Worm (Caenorhabditis elegans) whole organism, early embryonic: ENCODE results near the gene nhr-6.

Experiments used
- B0310.2 ChIP-seq: sonication (generic microtip); optimal IDR thresholded peaks from 2 replicates; lab custom pipeline; 2016; ENCODE audit warnings: mild to moderate bottlenecking, missing genetic modification characterization, missing compliant biosample characterization
- ama-1 ChIP-seq: fragments of 150-350 bp; optimal IDR thresholded peaks from 2 replicates; lab custom pipeline; 2014
- ceh-36 ChIP-seq: sonication (generic microtip); optimal IDR thresholded peaks from 2 replicates; lab custom pipeline; 2016; ENCODE audit warnings: missing genetic modification characterization, inconsistent platforms, missing compliant biosample characterization
- ets-7 ChIP-seq: sonication (generic microtip); optimal IDR thresholded peaks from 2 replicates; lab custom pipeline; 2016; ENCODE audit warnings: missing genotype, missing genetic modification characterization, missing compliant biosample characterization
- flt-1 ChIP-seq: fragments of 200-800 bp; sonication (Bioruptor generic); IDR thresholded peaks from 2 replicates; pipeline ENCODE4 v1.3.6; 2022; ENCODE audit warnings: missing genetic modification characterization, missing compliant biosample characterization
- hmbx-1 ChIP-seq: sonication (generic microtip); optimal IDR thresholded peaks from 2 replicates; lab custom pipeline; 2016; ENCODE audit warnings: mild to moderate bottlenecking, missing genetic modification characterization, missing compliant biosample characterization
- hmg-4 ChIP-seq: fragments of 200-800 bp; sonication (Bioruptor generic); optimal IDR thresholded peaks from 2 replicates; lab custom pipeline; 2018; ENCODE audit warnings: mild to moderate bottlenecking, missing genetic modification characterization, missing compliant biosample characterization
- tbx-11 ChIP-seq: fragments of 200-800 bp; sonication (Bioruptor generic); IDR thresholded peaks from 2 replicates; pipeline ENCODE4 v1.3.6; 2022; ENCODE audit warnings: missing genetic modification characterization, missing compliant biosample characterization
- tbx-37 ChIP-seq: fragments of 200-800 bp; sonication (Bioruptor generic); conservative IDR thresholded peaks from 2 replicates; pipeline ENCODE4 v1.3.6; 2022; ENCODE audit warnings: missing genetic modification reagents, missing genetic modification characterization, missing compliant biosample characterization
- tra-4 ChIP-seq: sonication (generic microtip); optimal IDR thresholded peaks from 2 replicates; lab custom pipeline; 2017; ENCODE audit warnings: missing genetic modification characterization, missing compliant biosample characterization

DNA sequence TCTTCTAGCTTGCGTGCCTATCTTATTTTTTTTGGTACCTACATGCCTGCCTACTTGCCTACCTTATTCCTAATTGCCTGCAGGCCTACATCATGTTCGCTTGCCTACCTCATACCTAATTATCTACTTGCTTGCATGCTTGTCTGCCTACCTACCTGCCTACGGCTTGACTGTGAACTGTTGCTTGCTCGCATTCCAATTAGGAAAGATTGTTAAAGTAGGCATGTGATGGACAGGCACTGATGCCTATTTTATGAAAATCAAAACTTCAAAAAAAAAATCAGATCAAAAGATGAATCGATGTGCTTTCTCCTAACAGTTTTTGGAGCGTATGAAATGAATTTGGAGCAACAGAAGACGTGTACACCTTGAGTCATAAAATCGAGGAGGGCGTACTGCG lies 23.0 kb upstream of the nhr-6 start:
- TF ChIP-seq tra-4 (tag; lab: Kevin White, UChicago) (no peak), ama-1 (no peak), tbx-37 (GFP tag; lab: Robert Waterston, UW) (no peak), hmbx-1 (no peak), ets-7 (tag; lab: Kevin White, UChicago) (no peak), ceh-36 (no peak), flt-1 (GFP tag; lab: Robert Waterston, UW) (no peak), tbx-11 (no peak), hmg-4 (GFP tag; lab: Kevin White, UChicago) (no peak), B0310.2 (no peak)
